Worm (Caenorhabditis elegans) whole organism, L2 larva: Measurements from ENCODE around the gene C26H9A.4.

Experiments used
- ZK546.5 ChIP-seq: sonication (generic microtip); optimal IDR thresholded peaks from 2 replicates; lab custom pipeline; 2017; ENCODE audit warnings: missing biosample characterization, missing genetic modification characterization
- aly-2 ChIP-seq: fragments of 150-350 bp; optimal IDR thresholded peaks from 2 replicates; lab custom pipeline; 2014; ENCODE audit warnings: missing biosample characterization, missing genetic modification characterization
- elt-1 ChIP-seq: fragments of 150-350 bp; optimal IDR thresholded peaks from 2 replicates; lab custom pipeline; 2014; ENCODE audit warnings: missing biosample characterization, missing genetic modification characterization
- lin-13 ChIP-seq: fragments of 150-350 bp; optimal IDR thresholded peaks from 2 replicates; lab custom pipeline; 2014; ENCODE audit warnings: missing biosample characterization, missing genetic modification reagents, missing genetic modification characterization
- lsy-2 ChIP-seq, 2 experiments: fragments of 150-350 bp in 1 of 2; sonication (generic microtip) in 1 of 2; optimal IDR thresholded peaks; 2 replicates each; lab custom pipeline; 2014 to 2017; ENCODE audit warnings: missing biosample characterization in 2 of 2, missing genetic modification characterization in 2 of 2
- mdl-1 ChIP-seq, 2 experiments: fragments of 150-350 bp in 1 of 2; sonication (generic microtip) in 1 of 2; optimal IDR thresholded peaks; 2 replicates each; lab custom pipeline; 2017; ENCODE audit warnings: missing biosample characterization in 2 of 2, missing genetic modification characterization in 2 of 2
- nhr-11 ChIP-seq: fragments of 150-350 bp; optimal IDR thresholded peaks from 2 replicates; lab custom pipeline; 2014; ENCODE audit warnings: missing biosample characterization, missing genetic modification characterization
- nhr-12 ChIP-seq: fragments of 150-350 bp; optimal IDR thresholded peaks from 2 replicates; lab custom pipeline; 2014; ENCODE audit warnings: missing biosample characterization, missing genetic modification characterization
- nhr-23 ChIP-seq: fragments of 150-350 bp; optimal IDR thresholded peaks from 2 replicates; lab custom pipeline; 2014; ENCODE audit warnings: missing biosample characterization, missing genetic modification reagents, missing genetic modification characterization
- nhr-237 ChIP-seq: fragments of 150-350 bp; optimal IDR thresholded peaks from 2 replicates; lab custom pipeline; 2014; ENCODE audit warnings: missing biosample characterization, missing genetic modification characterization
- nhr-6 ChIP-seq: fragments of 150-350 bp; optimal IDR thresholded peaks from 2 replicates; lab custom pipeline; 2014; ENCODE audit warnings: missing biosample characterization, missing genetic modification characterization
- snpc-4 ChIP-seq: fragments of 150-350 bp; optimal IDR thresholded peaks from 2 replicates; lab custom pipeline; 2014; ENCODE audit warnings: missing biosample characterization, missing genetic modification characterization
- unc-39 ChIP-seq: fragments of 150-350 bp; optimal IDR thresholded peaks from 2 replicates; lab custom pipeline; 2014; ENCODE audit warnings: missing biosample characterization, missing genetic modification characterization
- ztf-11 ChIP-seq: sonication (generic microtip); optimal IDR thresholded peaks from 2 replicates; lab custom pipeline; 2017; ENCODE audit warnings: missing biosample characterization, missing genetic modification characterization

- no peak for TF ChIP-seq ZK546.5 (tag; lab: Kevin White, UChicago)
- no peak for TF ChIP-seq lin-13 (GFP tag; lab: Kevin White, UChicago)
- no peak for TF ChIP-seq unc-39 (tag; lab: Kevin White, UChicago)
- no peak for TF ChIP-seq elt-1 (tag; lab: Kevin White, UChicago)
- no peak for TF ChIP-seq aly-2 (tag; lab: Kevin White, UChicago)
- no peak for TF ChIP-seq snpc-4
- no peak for TF ChIP-seq nhr-11 (tag; lab: Kevin White, UChicago)
- TF ChIP-seq nhr-12, result no peak
- TF ChIP-seq nhr-23 (tag; lab: Kevin White, UChicago), result no peak
- no peak for TF ChIP-seq ztf-11
- TF ChIP-seq lsy-2 (tag; optimal IDR thresholded peaks at IDR 0.05; lab: Kevin White, UChicago), result no peak
- TF ChIP-seq mdl-1 (tag; optimal IDR thresholded peaks at IDR 0.05; lab: Kevin White, UChicago), result no peak
- TF ChIP-seq nhr-237 (tag; lab: Kevin White, UChicago), result no peak
- no peak for TF ChIP-seq nhr-6
These were observed at the start of gene C26H9A.4, which contains the start of gene wdfy-3 for ce11 chrIV:12653094-12653493.
